Fruit fly (Drosophila melanogaster) whole organism, wandering third instar larva: ENCODE results near the gene Tmem214.

Experiments
- Abd-B ChIP-seq: fragments of >200 bp; optimal IDR thresholded peaks from 2 replicates; lab custom pipeline; 2017; ENCODE audit warnings: missing biosample characterization, missing genetic modification characterization
- CG32264 ChIP-seq: fragments of 200-800 bp; sonication (Bioruptor generic); optimal IDR thresholded peaks from 2 replicates; lab custom pipeline; 2016; ENCODE audit warnings: missing biosample characterization, missing genetic modification characterization
- CG9705 ChIP-seq: fragments of 200-800 bp; sonication (Bioruptor generic); optimal IDR thresholded peaks from 2 replicates; lab custom pipeline; 2018; ENCODE audit warnings: missing biosample characterization, mild to moderate bottlenecking, missing genetic modification characterization
- CrebA ChIP-seq: fragments of 200-800 bp; sonication (Bioruptor generic); optimal IDR thresholded peaks from 2 replicates; lab custom pipeline; 2016; ENCODE audit warnings: missing biosample characterization, mild to moderate bottlenecking, missing genetic modification characterization, borderline replicate concordance
- Dfd ChIP-seq: fragments of >200 bp; optimal IDR thresholded peaks from 2 replicates; lab custom pipeline; 2017; ENCODE audit warnings: missing biosample characterization, missing genetic modification characterization
- Dif ChIP-seq: fragments of 200-275, 200-300 bp; sonication (Bioruptor generic); optimal IDR thresholded peaks from 2 replicates; lab custom pipeline; 2018; ENCODE audit warnings: missing biosample characterization, missing genetic modification characterization; ENCODE audit not compliant: partially characterized antibody
- GATAd ChIP-seq: sonication (Bioruptor generic); optimal IDR thresholded peaks from 2 replicates; lab custom pipeline; 2016; ENCODE audit warnings: missing biosample characterization, missing genetic modification characterization
- HLH106 ChIP-seq: fragments of 200-800 bp; optimal IDR thresholded peaks from 3 replicates; lab custom pipeline; 2019; ENCODE audit warnings: missing biosample characterization, mild to moderate bottlenecking, missing genetic modification characterization, moderate library complexity
- Hnf4 ChIP-seq: fragments of 200-800 bp; sonication (Bioruptor generic); optimal IDR thresholded peaks from 2 replicates; lab custom pipeline; 2016; ENCODE audit warnings: missing biosample characterization, mild to moderate bottlenecking, missing genetic modification characterization
- Hr78 ChIP-seq: fragments of >200 bp; optimal IDR thresholded peaks from 2 replicates; lab custom pipeline; 2017; ENCODE audit warnings: missing biosample characterization, missing genetic modification characterization
- Hr83 ChIP-seq: fragments of 200-300 bp; sonication (Bioruptor generic); optimal IDR thresholded peaks from 2 replicates; lab custom pipeline; 2016; ENCODE audit warnings: missing biosample characterization, mild to moderate bottlenecking, missing genetic modification characterization, moderate library complexity; ENCODE audit not compliant: poor library complexity, severe bottlenecking
- Jra ChIP-seq: sonication (Bioruptor generic); optimal IDR thresholded peaks from 2 replicates; lab custom pipeline; 2016; ENCODE audit warnings: missing biosample characterization, missing genetic modification characterization
- Mio ChIP-seq: sonication (Bioruptor generic); optimal IDR thresholded peaks from 2 replicates; lab custom pipeline; 2016; ENCODE audit warnings: missing biosample characterization, missing genetic modification characterization
- Myc ChIP-seq: fragments of >200 bp; optimal IDR thresholded peaks from 2 replicates; lab custom pipeline; 2017
- N ChIP-seq: fragments of >200 bp; optimal IDR thresholded peaks from 2 replicates; lab custom pipeline; 2018; ENCODE audit warnings: missing biosample characterization, missing external identifiers, missing genetic modification characterization
- OdsH ChIP-seq: fragments of 200-800 bp; sonication (Bioruptor generic); optimal IDR thresholded peaks from 2 replicates; lab custom pipeline; 2016; ENCODE audit warnings: missing biosample characterization, mild to moderate bottlenecking, missing genetic modification characterization
- Rel ChIP-seq, 2 experiments: fragments of 200-800 bp; sonication (Bioruptor generic) in 1 of 2; optimal IDR thresholded peaks; 2 replicates in 1 of 2; 3 replicates in 1 of 2; lab custom pipeline; 2016 to 2019; ENCODE audit warnings: mild to moderate bottlenecking in 2 of 2, missing biosample characterization in 2 of 2, missing genetic modification characterization in 2 of 2, moderate library complexity in 1 of 2
- Sp1 ChIP-seq: fragments of 200-800 bp; sonication (Bioruptor generic); optimal IDR thresholded peaks from 3 replicates; lab custom pipeline; 2019; ENCODE audit warnings: missing biosample characterization, mild to moderate bottlenecking, missing genetic modification characterization, moderate library complexity
- Vsx2 ChIP-seq: fragments of 200-300, 225-300 bp; sonication (Bioruptor generic); optimal IDR thresholded peaks from 2 replicates; lab custom pipeline; 2018; ENCODE audit warnings: missing biosample characterization, missing genetic modification characterization; ENCODE audit not compliant: partially characterized antibody
- br ChIP-seq: fragments of 200-800 bp; sonication (Bioruptor generic); optimal IDR thresholded peaks from 2 replicates; lab custom pipeline; 2016; ENCODE audit warnings: missing biosample characterization, missing genetic modification characterization
- brk ChIP-seq: fragments of 200-800 bp; sonication (Bioruptor generic); optimal IDR thresholded peaks from 2 replicates; lab custom pipeline; 2016; ENCODE audit warnings: missing biosample characterization, mild to moderate bottlenecking, missing genetic modification characterization
- dl ChIP-seq, 2 experiments: fragments of 175-275, 200-275 bp in 1 of 2; fragments of 200-275 bp in 1 of 2; sonication (Bioruptor generic); optimal IDR thresholded peaks; lab custom pipeline; 2018; ENCODE audit warnings: mild to moderate bottlenecking in 2 of 2, missing biosample characterization in 2 of 2, missing genetic modification characterization in 2 of 2, moderate library complexity in 2 of 2; ENCODE audit not compliant: partially characterized antibody in 2 of 2, insufficient read depth in 1 of 2
- dmrt93B ChIP-seq: fragments of 200-800 bp; sonication (Bioruptor generic); optimal IDR thresholded peaks from 2 replicates; lab custom pipeline; 2018; ENCODE audit warnings: missing biosample characterization, mild to moderate bottlenecking, missing genetic modification characterization
- dsf ChIP-seq: sonication (Bioruptor generic); optimal IDR thresholded peaks from 2 replicates; lab custom pipeline; 2016; ENCODE audit warnings: missing biosample characterization, missing genetic modification characterization, borderline replicate concordance
- ey ChIP-seq: fragments of 200-800 bp; sonication (Bioruptor generic); optimal IDR thresholded peaks from 2 replicates; lab custom pipeline; 2016; ENCODE audit warnings: missing biosample characterization, missing genetic modification characterization
- foxo ChIP-seq, 2 experiments: fragments of 200-800 bp; sonication (Bioruptor generic); optimal IDR thresholded peaks; 2 replicates in 1 of 2; 3 replicates in 1 of 2; lab custom pipeline; 2016 to 2017; ENCODE audit warnings: missing biosample characterization in 2 of 2, missing genetic modification characterization in 2 of 2
- fru ChIP-seq: fragments of 200-800 bp; sonication (Bioruptor generic); optimal IDR thresholded peaks from 3 replicates; lab custom pipeline; 2016; ENCODE audit warnings: missing biosample characterization, mild to moderate bottlenecking, missing genetic modification characterization
- h ChIP-seq: fragments of 200-800 bp; sonication (Bioruptor generic); optimal IDR thresholded peaks from 3 replicates; lab custom pipeline; 2016; ENCODE audit warnings: missing biosample characterization, mild to moderate bottlenecking, missing genetic modification characterization
- jim ChIP-seq: fragments of 175-275, 200-325 bp; sonication (Bioruptor generic); optimal IDR thresholded peaks from 2 replicates; lab custom pipeline; 2016; ENCODE audit warnings: missing biosample characterization, mild to moderate bottlenecking, missing genetic modification characterization
- lola ChIP-seq: fragments of >200 bp; optimal IDR thresholded peaks from 2 replicates; lab custom pipeline; 2017; ENCODE audit warnings: missing biosample characterization, missing genetic modification characterization
- pan ChIP-seq: fragments of >200 bp; optimal IDR thresholded peaks from 2 replicates; lab custom pipeline; 2017
- psq ChIP-seq: fragments of 200-800 bp; sonication (Bioruptor generic); optimal IDR thresholded peaks from 3 replicates; lab custom pipeline; 2017; ENCODE audit warnings: missing biosample characterization, mild to moderate bottlenecking, missing genetic modification characterization, moderate library complexity
- rgr ChIP-seq: fragments of 200-800 bp; sonication (Bioruptor generic); optimal IDR thresholded peaks from 3 replicates; lab custom pipeline; 2016; ENCODE audit warnings: missing biosample characterization, mild to moderate bottlenecking, missing genetic modification characterization
- sage ChIP-seq: fragments of 200-800 bp; sonication (Bioruptor generic); optimal IDR thresholded peaks from 2 replicates; lab custom pipeline; 2016; ENCODE audit warnings: missing biosample characterization, mild to moderate bottlenecking, missing genetic modification characterization
- sv ChIP-seq: fragments of 200-800 bp; sonication (Bioruptor generic); optimal IDR thresholded peaks from 3 replicates; lab custom pipeline; 2016; ENCODE audit warnings: missing biosample characterization, missing genetic modification characterization
- tai ChIP-seq: sonication (Bioruptor generic); optimal IDR thresholded peaks from 2 replicates; lab custom pipeline; 2016; ENCODE audit warnings: missing biosample characterization, missing genetic modification characterization
- usp ChIP-seq: fragments of >200 bp; optimal IDR thresholded peaks from 2 replicates; lab custom pipeline; 2017; ENCODE audit warnings: missing biosample characterization, missing genetic modification characterization
- woc ChIP-seq: sonication (Bioruptor generic); optimal IDR thresholded peaks from 2 replicates; lab custom pipeline; 2016; ENCODE audit warnings: missing biosample characterization, mild to moderate bottlenecking, missing genetic modification characterization

The Tmem214 gene

dm6 chr2L:11001376-11002122 is 31.5 kb upstream of the Tmem214 start, which contains the start of the genes aub and lectin-33A:
TSS of gene aub (minus strand) at chr2L:11001476.
TSS of gene lectin-33A (plus strand) at chr2L:11002072.
- no peak for TF ChIP-seq HLH106 (tag; lab: Kevin White, UChicago)
- no peak for TF ChIP-seq OdsH (GFP tag; lab: Kevin White, UChicago)
- no peak for TF ChIP-seq Vsx2 (GFP tag; lab: Kevin White, UChicago)
- no peak for TF ChIP-seq N (GFP tag; lab: Kevin White, UChicago)
- TF ChIP-seq brk (GFP tag; lab: Kevin White, UChicago) = no peak

dm6 chr2L:10989162-10989561 is 19.1 kb upstream of the Tmem214 start, which contains the start of gene TTLL4A:
TSS of gene TTLL4A (plus strand) at chr2L:10989401.
- TF ChIP-seq brk (GFP tag; lab: Kevin White, UChicago) (peak; percentile 58), Rel (GFP tag; optimal IDR thresholded peaks at IDR 0.05; lab: Kevin White, UChicago) (no peak), Rel (tag; optimal IDR thresholded peaks at IDR 0.05; lab: Kevin White, UChicago) (peak; percentile 100), woc (GFP tag; lab: Kevin White, UChicago) (peak; percentile 45), ey (GFP tag; lab: Kevin White, UChicago) (no peak), dl (GFP tag; optimal IDR thresholded peaks at IDR 0.05; lab: Kevin White, UChicago; ENCODE audit: insufficient read depth in 1 of 2, partially characterized antibody in 2 of 2) (no peak), Dfd (GFP tag; lab: Kevin White, UChicago) (no peak), tai (peak; percentile 57), sage (peak; percentile 18), Hnf4 (GFP tag; lab: Kevin White, UChicago) (peak; percentile 68), Myc (lab: Kevin White, UChicago) (peak; percentile 22), Hr83 (GFP tag; lab: Kevin White, UChicago) (peak; percentile 68), sv (GFP tag; lab: Kevin White, UChicago) (peak; percentile 17)

DNA sequence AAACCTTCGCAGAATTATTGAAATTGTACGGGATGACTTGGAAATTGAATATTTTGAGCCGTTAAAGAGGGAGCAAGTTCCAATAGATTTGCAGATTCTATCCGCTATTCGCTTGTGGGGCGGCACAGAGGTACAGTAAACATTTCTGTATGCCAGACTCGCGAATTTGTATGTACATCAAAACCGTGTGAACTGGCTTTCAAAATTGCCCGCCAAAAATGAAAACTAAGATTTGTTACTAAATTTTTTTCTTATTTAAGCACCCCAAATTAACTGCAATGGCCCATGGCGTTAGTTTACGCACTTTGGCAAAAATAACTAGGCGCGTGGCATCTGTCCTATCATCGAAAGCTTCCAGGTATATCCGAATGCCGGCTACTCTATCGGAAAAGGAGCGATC is 18.0 kb upstream of the Tmem214 start:
- TF ChIP-seq usp (GFP tag; lab: Kevin White, UChicago) (no peak), jim (GFP tag; lab: Kevin White, UChicago) (no peak), dmrt93B (GFP tag; lab: Kevin White, UChicago) (no peak)
- TF ChIP-seq, all 38 proteins: peak for 0

dm6 chr2L:10987370-10987853 is 17.3 kb upstream of the Tmem214 start, which contains the start of the genes piwi and CG12253:
TSS of gene piwi (minus strand) at chr2L:10987420.
TSS of gene CG12253 (plus strand) at chr2L:10987806.
- TF ChIP-seq CG32264 (GFP tag; lab: Kevin White, UChicago) (no peak), lola (GFP tag; lab: Kevin White, UChicago) (no peak), Dif (GFP tag; lab: Kevin White, UChicago) (peak; percentile 61), h (GFP tag; lab: Kevin White, UChicago) (no peak), Rel (GFP tag; optimal IDR thresholded peaks at IDR 0.05; lab: Kevin White, UChicago) (no peak), Rel (tag; optimal IDR thresholded peaks at IDR 0.05; lab: Kevin White, UChicago) (peak; percentile 47), Hr83 (GFP tag; lab: Kevin White, UChicago) (no peak), OdsH (GFP tag; lab: Kevin White, UChicago) (peak; percentile 50), CrebA (GFP tag; lab: Kevin White, UChicago) (no peak), br (GFP tag; lab: Kevin White, UChicago) (no peak), Abd-B (GFP tag; lab: Kevin White, UChicago) (no peak), woc (GFP tag; lab: Kevin White, UChicago) (peak; percentile 28), GATAd (no peak), Dfd (GFP tag; lab: Kevin White, UChicago) (no peak), Vsx2 (GFP tag; lab: Kevin White, UChicago) (peak; percentile 93), Hr78 (no peak), sage (no peak), Mio (GFP tag; lab: Kevin White, UChicago) (no peak), HLH106 (tag; lab: Kevin White, UChicago) (no peak), Hnf4 (GFP tag; lab: Kevin White, UChicago) (no peak), Myc (lab: Kevin White, UChicago) (no peak), ey (GFP tag; lab: Kevin White, UChicago) (peak; percentile 44), jim (GFP tag; lab: Kevin White, UChicago) (no peak), N (GFP tag; lab: Kevin White, UChicago) (no peak), brk (GFP tag; lab: Kevin White, UChicago) (peak; percentile 67), tai (peak; percentile 57), dmrt93B (GFP tag; lab: Kevin White, UChicago) (no peak), dsf (GFP tag; lab: Kevin White, UChicago) (no peak), Sp1 (GFP tag; lab: Kevin White, UChicago) (no peak), pan (lab: Kevin White, UChicago) (no peak), dl (GFP tag; optimal IDR thresholded peaks at IDR 0.05; lab: Kevin White, UChicago; ENCODE audit: insufficient read depth in 1 of 2, partially characterized antibody in 2 of 2) (no peak), sv (GFP tag; lab: Kevin White, UChicago) (peak; percentile 50), CG9705 (GFP tag; lab: Kevin White, UChicago) (no peak), rgr (GFP tag; lab: Kevin White, UChicago) (no peak), fru (GFP tag; lab: Kevin White, UChicago) (no peak), usp (GFP tag; lab: Kevin White, UChicago) (no peak), Jra (GFP tag; lab: Kevin White, UChicago) (no peak), psq (GFP tag; lab: Kevin White, UChicago) (peak; percentile 49), foxo (GFP tag; optimal IDR thresholded peaks at IDR 0.05; lab: Kevin White, UChicago) (no peak)
